Worm (Caenorhabditis elegans) whole organism, midembryonic: ENCODE measurements around the gene T19D12.6.

Experiments
- T22C8.4 ChIP-seq: fragments of 200-800 bp; sonication (Bioruptor generic); IDR thresholded peaks from 2 replicates; pipeline ENCODE4 v1.3.6; 2022; ENCODE audit warnings: missing genetic modification characterization, missing compliant biosample characterization
- cog-1 ChIP-seq: sonication (generic microtip); optimal IDR thresholded peaks from 2 replicates; lab custom pipeline; 2016; ENCODE audit warnings: missing genetic modification characterization, missing compliant biosample characterization
- flt-1 ChIP-seq: fragments of 200-800 bp; sonication (Bioruptor generic); IDR thresholded peaks from 2 replicates; pipeline ENCODE4 v1.3.6; 2022; ENCODE audit warnings: missing genetic modification characterization, missing compliant biosample characterization
- klf-2 ChIP-seq: fragments of 200-800 bp; sonication (Bioruptor generic); conservative IDR thresholded peaks from 2 replicates; pipeline ENCODE4 v1.3.6; 2022; ENCODE audit warnings: missing genetic modification reagents, missing genetic modification characterization, missing compliant biosample characterization
- med-1 ChIP-seq: sonication (generic microtip); optimal IDR thresholded peaks from 2 replicates; lab custom pipeline; 2017; ENCODE audit warnings: missing genetic modification characterization, mild to moderate bottlenecking, missing compliant biosample characterization, antibody characterized with exemption, missing genetic modification reagents; ENCODE audit not compliant: insufficient read depth
- ref-1 ChIP-seq: fragments of 200-800 bp; sonication (Bioruptor generic); conservative IDR thresholded peaks from 2 replicates; pipeline ENCODE4 v1.3.6; 2022; ENCODE audit warnings: missing genetic modification reagents, missing genetic modification characterization, missing compliant biosample characterization
- tab-1 ChIP-seq: fragments of 200-800 bp; sonication (Bioruptor generic); IDR thresholded peaks from 2 replicates; pipeline ENCODE4 v1.3.6; 2022; ENCODE audit warnings: missing genetic modification characterization, missing compliant biosample characterization
- ztf-23 ChIP-seq: fragments of 200-800 bp; sonication (Bioruptor generic); IDR thresholded peaks from 2 replicates; pipeline ENCODE4 v1.3.6; 2022; ENCODE audit warnings: missing genetic modification reagents, missing genetic modification characterization, missing compliant biosample characterization
- ztf-29 ChIP-seq: fragments of 200-800 bp; sonication (Bioruptor generic); IDR thresholded peaks from 2 replicates; pipeline ENCODE4 v1.3.6; 2022; ENCODE audit warnings: missing genetic modification reagents, missing genetic modification characterization, missing compliant biosample characterization

T19D12.6 gene

DNA sequence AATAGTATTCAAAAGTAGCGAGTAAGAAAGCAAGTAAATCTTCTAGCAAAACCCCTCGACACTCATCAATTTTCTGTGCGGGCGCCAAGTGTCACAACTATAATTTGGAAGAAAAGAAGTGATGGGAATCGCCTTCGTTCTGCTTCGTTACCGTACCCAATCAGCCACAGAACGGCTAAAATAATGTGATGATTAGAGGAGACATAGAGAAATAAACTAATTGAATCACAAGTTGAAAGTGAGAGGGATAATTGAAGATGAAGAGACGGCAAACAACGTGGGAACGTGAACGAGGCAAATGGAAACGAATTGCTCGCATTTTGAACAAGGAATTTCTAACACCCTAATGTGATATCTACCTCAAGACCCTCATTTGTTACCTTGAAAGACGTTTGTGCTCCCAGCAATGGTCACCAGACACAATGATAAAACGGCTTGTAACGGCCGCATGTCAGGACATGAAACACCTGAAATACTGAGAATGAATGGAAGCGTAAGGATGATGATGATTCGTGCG lies at the start of gene T19D12.6:
Gene T19D12.6 (minus strand): TSS at position 467 of the 517 bp plus-strand sequence.
- TF ChIP-seq T22C8.4 (GFP tag; lab: Robert Waterston, UW) (no peak), tab-1 (GFP tag; lab: Robert Waterston, UW) (no peak), cog-1 (tag; lab: Kevin White, UChicago) (no peak), ztf-23 (no peak), ztf-29 (GFP tag; lab: Robert Waterston, UW) (no peak), ref-1 (GFP tag; lab: Robert Waterston, UW) (no peak), flt-1 (no peak), klf-2 (no peak), med-1 (no peak)

DNA sequence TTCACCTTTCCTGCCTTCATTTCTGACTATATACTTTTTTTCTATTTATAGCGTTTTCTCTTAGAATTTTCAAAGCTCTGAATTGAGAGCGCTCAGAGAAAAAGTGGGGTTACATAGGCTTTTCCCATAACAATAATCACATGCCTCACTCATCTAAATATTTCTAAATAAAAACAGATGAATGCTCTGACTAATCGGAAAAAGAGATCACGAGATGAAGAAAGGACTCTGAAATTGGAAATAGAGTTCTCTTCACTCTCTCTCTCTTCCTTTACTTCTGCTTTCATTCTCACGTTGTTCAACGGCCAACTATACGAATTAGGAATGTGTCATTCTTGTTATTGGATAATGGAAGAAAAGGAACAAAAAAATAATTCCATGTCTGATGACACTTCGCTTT lies 46.2 kb upstream of the T19D12.6 start:
- TF ChIP-seq ztf-29 (GFP tag; lab: Robert Waterston, UW) (no peak), cog-1 (tag; lab: Kevin White, UChicago) (no peak), ztf-23 (no peak), flt-1 (no peak), T22C8.4 (GFP tag; lab: Robert Waterston, UW) (no peak)

DNA sequence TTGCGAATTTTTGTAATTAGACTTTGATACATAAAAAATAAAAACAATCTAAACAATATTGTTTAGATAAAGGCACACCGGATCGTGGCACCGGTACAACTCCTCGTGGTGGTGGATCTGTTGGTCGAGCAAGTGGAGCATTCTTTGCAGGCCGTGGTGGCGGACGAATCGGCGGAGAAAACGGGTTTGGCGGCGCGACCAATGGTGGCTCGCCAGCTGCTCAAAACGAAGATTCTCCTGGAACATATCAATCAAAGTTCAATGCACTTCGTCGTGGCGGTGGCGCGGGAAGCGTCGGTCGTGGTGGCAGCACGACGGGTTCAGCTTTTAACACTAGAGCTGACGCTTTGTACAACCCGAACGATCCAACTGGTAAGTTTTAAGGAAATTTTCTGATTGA lies 43.0 kb upstream of the T19D12.6 start:
- no peak for TF ChIP-seq ztf-29 (GFP tag; lab: Robert Waterston, UW)
- TF ChIP-seq ref-1 (GFP tag; lab: Robert Waterston, UW) = no peak
- TF ChIP-seq flt-1 = no peak
- TF ChIP-seq klf-2 = no peak
- TF ChIP-seq tab-1 (GFP tag; lab: Robert Waterston, UW) = no peak
- no peak for TF ChIP-seq T22C8.4 (GFP tag; lab: Robert Waterston, UW)
- TF ChIP-seq med-1 = no peak
- no peak for TF ChIP-seq cog-1 (tag; lab: Kevin White, UChicago)
- TF ChIP-seq ztf-23 = no peak

DNA sequence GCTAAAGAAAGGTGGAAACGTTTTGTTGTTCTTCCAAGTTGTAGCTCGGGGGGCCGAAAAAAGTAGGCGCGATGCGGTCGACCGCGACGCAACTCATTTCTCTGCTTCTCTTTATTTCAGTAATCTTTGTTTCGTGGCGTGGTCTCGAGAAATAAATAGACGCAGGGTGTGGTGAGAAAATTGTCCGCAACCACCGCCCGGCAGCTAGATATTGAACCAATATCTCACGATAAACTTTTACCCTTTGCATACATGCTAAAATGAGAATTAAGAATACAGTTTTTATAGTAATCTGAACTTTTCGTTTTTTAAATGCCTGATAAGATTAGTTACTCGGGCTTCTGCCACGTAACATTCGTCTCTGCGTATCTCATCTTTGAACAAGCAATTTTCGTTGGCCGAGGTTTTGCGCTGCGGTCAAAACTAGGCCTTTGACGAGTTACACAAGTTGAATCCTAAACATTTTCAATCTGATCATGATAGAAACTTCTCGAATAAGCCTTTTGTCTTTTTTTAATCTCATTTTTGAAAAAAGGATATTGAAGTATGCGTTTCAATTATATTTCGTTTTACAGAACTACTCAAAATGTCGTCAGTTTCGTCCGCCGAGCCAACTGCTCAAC lies 40.9 kb upstream of the T19D12.6 start, which contains the start of gene gyf-1:
Gene gyf-1 (plus strand): TSS at position 573 of the 623 bp plus-strand sequence.
- no peak for TF ChIP-seq T22C8.4 (GFP tag; lab: Robert Waterston, UW)

DNA sequence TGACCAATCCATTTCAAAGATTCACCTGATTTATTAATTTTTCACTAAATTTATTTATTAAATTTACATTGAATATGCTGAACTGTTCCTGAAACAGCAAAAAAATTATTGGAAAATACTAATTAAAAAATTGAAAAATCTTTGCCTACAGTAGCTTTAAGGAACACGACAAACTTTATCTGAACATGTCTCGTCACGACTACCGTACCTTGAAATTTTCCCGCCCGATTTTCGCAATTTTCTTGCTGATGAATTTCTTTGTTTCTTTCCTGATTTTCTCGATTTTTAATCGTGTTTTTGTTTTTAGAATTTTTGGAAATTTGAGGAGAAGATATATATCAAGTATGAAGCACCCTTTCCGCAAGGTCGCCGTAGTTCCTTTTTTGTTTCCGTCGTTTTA lies 40.0 kb upstream of the T19D12.6 start:
- TF ChIP-seq ztf-29 (GFP tag; lab: Robert Waterston, UW) (no peak), ztf-23 (no peak), med-1 (no peak), ref-1 (GFP tag; lab: Robert Waterston, UW) (no peak), tab-1 (GFP tag; lab: Robert Waterston, UW) (no peak)

DNA sequence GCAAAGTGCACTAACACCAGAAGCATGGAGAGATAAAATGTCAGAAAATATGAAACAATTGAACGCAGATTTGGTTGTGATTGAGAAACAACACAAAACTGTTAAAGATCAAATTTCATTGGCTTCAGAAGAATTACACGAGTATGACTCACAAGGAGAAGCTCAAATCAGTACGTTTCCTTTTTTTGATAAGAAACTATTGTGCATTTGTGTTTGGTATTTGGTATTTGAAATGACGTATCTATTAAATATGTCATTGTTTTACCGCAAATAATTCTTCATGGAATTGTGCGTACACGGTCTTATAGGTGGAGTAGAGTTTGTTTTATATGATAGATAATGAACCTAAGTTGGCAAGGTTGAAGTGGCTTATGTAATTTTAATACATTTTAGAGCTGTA lies 38.6 kb upstream of the T19D12.6 start:
- TF ChIP-seq cog-1 (tag; lab: Kevin White, UChicago) = no peak
- no peak for TF ChIP-seq ztf-23
- no peak for TF ChIP-seq tab-1 (GFP tag; lab: Robert Waterston, UW)

DNA sequence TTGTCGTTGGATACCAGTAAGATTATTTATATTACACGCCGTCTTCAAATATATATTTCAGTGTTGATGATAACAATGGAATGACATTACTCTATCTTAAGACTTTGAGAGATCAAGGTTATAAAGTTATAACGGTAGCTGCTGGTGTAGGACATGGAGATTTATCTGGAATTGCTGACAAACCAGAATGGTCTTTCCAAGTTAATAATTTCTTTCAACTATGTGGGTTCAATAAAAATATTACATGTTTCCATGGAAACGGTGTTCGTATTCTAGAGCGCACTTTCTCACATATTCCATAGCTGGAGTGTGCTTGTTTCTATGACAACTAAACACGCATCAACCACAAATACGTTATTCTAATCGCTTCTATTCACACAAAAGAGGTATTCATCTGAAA lies 36.8 kb upstream of the T19D12.6 start, which contains the start of gene ift-74:
Gene ift-74 (plus strand): TSS at position 301 of the 400 bp plus-strand sequence.
- TF ChIP-seq T22C8.4 (GFP tag; lab: Robert Waterston, UW) = no peak
- TF ChIP-seq flt-1 = no peak
- TF ChIP-seq klf-2 = no peak
- TF ChIP-seq tab-1 (GFP tag; lab: Robert Waterston, UW) = no peak
- TF ChIP-seq ztf-29 (GFP tag; lab: Robert Waterston, UW) = no peak
- TF ChIP-seq ref-1 (GFP tag; lab: Robert Waterston, UW) = no peak
- no peak for TF ChIP-seq med-1
- TF ChIP-seq cog-1 (tag; lab: Kevin White, UChicago) = no peak
- no peak for TF ChIP-seq ztf-23

DNA sequence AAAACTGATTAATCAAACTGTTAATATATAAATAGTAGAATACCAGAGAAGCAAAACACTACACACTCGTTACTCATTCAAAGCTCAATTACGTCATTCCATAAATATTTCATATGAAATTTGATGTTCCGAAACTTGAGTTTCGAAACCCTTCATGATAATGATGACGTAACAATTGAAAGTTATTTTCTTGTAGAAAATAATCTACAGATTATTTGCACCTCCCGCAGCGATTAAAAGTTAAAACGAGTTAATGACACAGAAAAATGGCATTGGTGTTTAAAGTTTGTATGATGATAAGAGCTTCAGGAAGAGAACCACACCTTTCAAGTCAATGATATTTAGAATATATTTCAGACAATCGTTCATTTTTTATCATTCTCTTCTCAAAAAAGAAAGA lies 31.0 kb upstream of the T19D12.6 start, which contains the start of gene H43E16.1:
Gene H43E16.1 (plus strand): TSS at position 375 of the 400 bp plus-strand sequence.
- TF ChIP-seq T22C8.4 (GFP tag; lab: Robert Waterston, UW) = no peak
- no peak for TF ChIP-seq ref-1 (GFP tag; lab: Robert Waterston, UW)
- no peak for TF ChIP-seq tab-1 (GFP tag; lab: Robert Waterston, UW)
- no peak for TF ChIP-seq ztf-23
- TF ChIP-seq med-1 = no peak
- no peak for TF ChIP-seq cog-1 (tag; lab: Kevin White, UChicago)

DNA sequence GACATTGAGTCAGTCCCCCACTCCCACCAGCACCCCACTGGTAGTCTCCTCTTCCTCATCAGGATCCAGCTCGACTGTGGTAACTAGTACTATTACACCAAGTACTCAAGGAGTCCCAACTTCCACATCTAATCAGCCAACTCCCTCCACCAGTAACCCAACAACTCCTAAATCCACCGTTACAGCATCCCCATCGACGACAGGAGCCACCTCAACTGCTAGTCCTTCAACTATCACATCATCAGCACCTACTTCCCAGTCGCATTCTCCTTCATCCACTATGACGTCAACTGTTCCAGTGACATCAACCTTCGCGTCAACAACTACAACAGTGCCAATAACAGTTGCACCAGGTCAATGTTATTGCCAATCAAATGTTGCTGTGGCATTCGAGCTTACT lies 25.6 kb upstream of the T19D12.6 start:
- no peak for TF ChIP-seq tab-1 (GFP tag; lab: Robert Waterston, UW)
- no peak for TF ChIP-seq ztf-23
- TF ChIP-seq klf-2 = no peak
- TF ChIP-seq cog-1 (tag; lab: Kevin White, UChicago) = no peak
- no peak for TF ChIP-seq ztf-29 (GFP tag; lab: Robert Waterston, UW)
- no peak for TF ChIP-seq T22C8.4 (GFP tag; lab: Robert Waterston, UW)
- no peak for TF ChIP-seq med-1
- TF ChIP-seq ref-1 (GFP tag; lab: Robert Waterston, UW) = no peak
- no peak for TF ChIP-seq flt-1

DNA sequence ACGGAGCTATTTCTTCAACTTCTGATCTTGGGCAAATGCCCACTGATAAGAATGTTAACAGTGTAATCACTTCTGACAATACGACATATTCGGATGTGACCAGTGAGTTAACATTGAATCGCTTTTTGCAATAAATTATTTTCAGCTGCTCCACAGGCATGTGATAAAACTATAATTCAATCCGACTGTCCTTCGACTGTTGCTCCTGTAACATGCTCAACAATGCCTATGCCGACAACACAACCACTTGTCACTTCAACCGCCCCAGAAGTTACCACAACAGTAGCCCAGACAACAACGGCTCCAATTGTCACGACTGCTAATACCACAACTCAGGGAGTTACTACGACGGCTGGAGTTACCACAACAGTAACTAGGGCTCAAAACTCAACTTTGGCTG lies 24.6 kb upstream of the T19D12.6 start:
- no peak for TF ChIP-seq T22C8.4 (GFP tag; lab: Robert Waterston, UW)
- no peak for TF ChIP-seq flt-1

DNA sequence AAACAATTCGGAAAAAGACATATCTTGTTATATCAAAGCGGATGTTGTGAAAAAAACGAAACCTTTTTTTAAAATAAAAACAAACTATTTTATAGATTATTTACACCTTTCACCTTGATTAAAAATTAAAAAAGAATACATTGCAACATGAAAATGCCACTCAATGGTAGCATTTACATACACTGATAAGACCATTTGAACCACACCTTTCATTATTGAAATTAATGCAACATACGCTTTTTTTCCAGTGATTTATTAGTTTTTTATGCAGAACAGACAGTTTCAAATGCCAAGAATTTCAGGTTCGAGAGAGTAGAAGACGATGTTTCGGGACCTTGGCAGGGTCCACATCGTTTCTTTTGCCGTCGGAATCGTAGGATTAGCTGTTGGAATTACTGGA lies 23.7 kb upstream of the T19D12.6 start, which contains the start of gene T19D12.1:
Gene T19D12.1 (plus strand): TSS at position 301 of the 400 bp plus-strand sequence.
- TF ChIP-seq cog-1 (tag; lab: Kevin White, UChicago) (no peak), ref-1 (GFP tag; lab: Robert Waterston, UW) (no peak), tab-1 (GFP tag; lab: Robert Waterston, UW) (no peak), ztf-29 (GFP tag; lab: Robert Waterston, UW) (no peak), flt-1 (no peak), klf-2 (no peak), med-1 (no peak), T22C8.4 (GFP tag; lab: Robert Waterston, UW) (no peak)
